Fruit fly (Drosophila melanogaster) whole organism, embryonic: ENCODE data around the gene CG7906.
A peak's percentile ranks its signal among the peaks of the same experiment; 100 is the strongest.

Experiments
- Asciz ChIP-seq: fragments of 200-800 bp; sonication (Bioruptor generic); optimal IDR thresholded peaks from 2 replicates; lab custom pipeline; 2017; ENCODE audit warnings: missing biosample characterization, mild to moderate bottlenecking, missing genetic modification characterization, missing genetic modification reagents
- CG10565 ChIP-seq: fragments of 200-800 bp; sonication (Bioruptor generic); optimal IDR thresholded peaks from 3 replicates; lab custom pipeline; 2016; ENCODE audit warnings: missing biosample characterization, mild to moderate bottlenecking, missing genetic modification characterization
- CG10979 ChIP-seq: fragments of 200-800 bp; sonication (Bioruptor generic); optimal IDR thresholded peaks from 2 replicates; lab custom pipeline; 2018; ENCODE audit warnings: missing biosample characterization, mild to moderate bottlenecking, missing genetic modification characterization, moderate library complexity
- CG11093 ChIP-seq: fragments of 200-800 bp; sonication (Bioruptor generic); IDR thresholded peaks from 3 replicates; pipeline ENCODE4 v1.3.6; 2022; ENCODE audit warnings: missing biosample characterization, missing genetic modification characterization
- CG11247 ChIP-seq: fragments of 200-800 bp; sonication (Bioruptor generic); IDR thresholded peaks from 2 replicates; pipeline ENCODE4 v1.3.6; 2022; ENCODE audit warnings: missing biosample characterization, missing genetic modification characterization
- CG11504 ChIP-seq: fragments of 200-800 bp; sonication (Bioruptor generic); optimal IDR thresholded peaks from 3 replicates; lab custom pipeline; 2019; ENCODE audit warnings: missing biosample characterization, mild to moderate bottlenecking, missing genetic modification characterization, moderate library complexity
- CG12659 ChIP-seq: fragments of 200-800 bp; sonication (Bioruptor generic); optimal IDR thresholded peaks from 3 replicates; lab custom pipeline; 2017; ENCODE audit warnings: mild to moderate bottlenecking, missing biosample characterization, missing genetic modification reagents, missing genetic modification characterization
- CG13296 ChIP-seq: fragments of 200-800 bp; sonication (Bioruptor generic); optimal IDR thresholded peaks from 3 replicates; lab custom pipeline; 2018; ENCODE audit warnings: missing biosample characterization, mild to moderate bottlenecking, missing genetic modification characterization
- CG13424 ChIP-seq: fragments of 200-800 bp; sonication (Bioruptor generic); optimal IDR thresholded peaks from 2 replicates; lab custom pipeline; 2019; ENCODE audit warnings: missing biosample characterization, mild to moderate bottlenecking, missing genetic modification characterization, moderate library complexity
- CG14667 ChIP-seq: fragments of 200-800 bp; sonication (Bioruptor generic); IDR thresholded peaks from 2 replicates; pipeline ENCODE4 v1.3.6; 2022; ENCODE audit warnings: missing biosample characterization, missing genetic modification characterization
- CG16779 ChIP-seq: fragments of 200-800 bp; sonication (Bioruptor generic); IDR thresholded peaks from 2 replicates; pipeline ENCODE4 v1.3.6; 2022; ENCODE audit warnings: missing biosample characterization, missing genetic modification characterization
- CG17612 ChIP-seq: fragments of 200-800 bp; sonication (Bioruptor generic); IDR thresholded peaks from 2 replicates; pipeline ENCODE4 v1.3.6; 2022; ENCODE audit warnings: missing biosample characterization, missing genetic modification characterization
- CG18599 ChIP-seq: fragments of 200-800 bp; sonication (Bioruptor generic); optimal IDR thresholded peaks from 3 replicates; lab custom pipeline; 2017; ENCODE audit warnings: missing biosample characterization, missing genetic modification characterization, mild to moderate bottlenecking, moderate library complexity, missing genetic modification reagents
- CG3726 ChIP-seq: fragments of 200-800 bp; sonication (Bioruptor generic); IDR thresholded peaks from 3 replicates; pipeline ENCODE4, ENCODE4 v1.3.6; 2022; ENCODE audit warnings: missing biosample characterization, missing genetic modification characterization
- CG4707 ChIP-seq: fragments of 200-800 bp; sonication (Bioruptor generic); optimal IDR thresholded peaks from 2 replicates; lab custom pipeline; 2018; ENCODE audit warnings: missing biosample characterization, mild to moderate bottlenecking, missing genetic modification characterization, moderate library complexity
- CG7839 ChIP-seq: fragments of 200-800 bp; sonication (Bioruptor generic); optimal IDR thresholded peaks from 3 replicates; lab custom pipeline; 2018; ENCODE audit warnings: missing biosample characterization, mild to moderate bottlenecking, missing genetic modification characterization, moderate library complexity
- CG8388 ChIP-seq: fragments of 200-800 bp; sonication (Bioruptor generic); optimal IDR thresholded peaks from 2 replicates; lab custom pipeline; 2019; ENCODE audit warnings: missing biosample characterization, mild to moderate bottlenecking, missing genetic modification characterization, moderate library complexity
- Deaf1 ChIP-seq: fragments of 200-800 bp; optimal IDR thresholded peaks from 3 replicates; lab custom pipeline; 2019; ENCODE audit warnings: missing biosample characterization, mild to moderate bottlenecking, missing genetic modification characterization, moderate library complexity
- E2f2 ChIP-seq: fragments of 200-800 bp; sonication (Bioruptor generic); IDR thresholded peaks from 2 replicates; pipeline ENCODE4 v1.3.6; 2022; ENCODE audit warnings: missing biosample characterization, missing genetic modification characterization
- ERR ChIP-seq: fragments of 200-800 bp; sonication (Bioruptor generic); optimal IDR thresholded peaks from 2 replicates; lab custom pipeline; 2016; ENCODE audit warnings: missing biosample characterization, missing genetic modification characterization
- Elba2 ChIP-seq: fragments of 200-800 bp; sonication (Bioruptor generic); optimal IDR thresholded peaks from 3 replicates; lab custom pipeline; 2016; ENCODE audit warnings: missing biosample characterization, missing genetic modification characterization
- H15 ChIP-seq: fragments of 200-800 bp; sonication (Bioruptor generic); IDR thresholded peaks from 3 replicates; pipeline ENCODE4 v1.3.6; 2022; ENCODE audit warnings: missing biosample characterization, missing genetic modification characterization
- Hr3 ChIP-seq: fragments of 200-800 bp; sonication (Bioruptor generic); optimal IDR thresholded peaks from 3 replicates; lab custom pipeline; 2016; ENCODE audit warnings: missing biosample characterization, missing genetic modification characterization
- Hr51 ChIP-seq, 2 experiments: fragments of 200-800 bp; sonication (Bioruptor generic); optimal IDR thresholded peaks; 2 replicates in 1 of 2; 3 replicates in 1 of 2; lab custom pipeline; 2016 to 2018; ENCODE audit warnings: missing biosample characterization in 2 of 2, missing genetic modification characterization in 2 of 2, mild to moderate bottlenecking in 1 of 2, moderate library complexity in 1 of 2
- Med ChIP-seq: fragments of 200-800 bp; sonication (Bioruptor generic); peaks from one replicate; lab custom pipeline; 2016; ENCODE audit warnings: missing biosample characterization, missing genetic modification characterization, mild to moderate bottlenecking, inconsistent platforms, moderate library complexity
- Mes4 ChIP-seq: fragments of 200-800 bp; sonication (Bioruptor generic); optimal IDR thresholded peaks from 2 replicates; lab custom pipeline; 2016; ENCODE audit warnings: missing biosample characterization, missing genetic modification characterization
- NC2β ChIP-seq: fragments of 200-800 bp; sonication (Bioruptor generic); optimal IDR thresholded peaks from 2 replicates; lab custom pipeline; 2016; ENCODE audit warnings: missing biosample characterization, missing genetic modification characterization
- Oaz ChIP-seq: fragments of 200-800 bp; sonication (Bioruptor generic); IDR thresholded peaks from 2 replicates; pipeline ENCODE4 v1.3.6; 2022; ENCODE audit warnings: missing biosample characterization, missing genetic modification characterization
- Scr ChIP-seq: fragments of 200-800 bp; sonication (Bioruptor generic); IDR thresholded peaks from 2 replicates; pipeline ENCODE4 v1.3.6; 2022; ENCODE audit warnings: missing biosample characterization, missing genetic modification characterization; ENCODE audit not compliant: partially characterized antibody
- Sin3A ChIP-seq: fragments of >200 bp; optimal IDR thresholded peaks from 2 replicates; lab custom pipeline; 2018
- Sry-β ChIP-seq: fragments of 200-800 bp; sonication (Bioruptor generic); optimal IDR thresholded peaks from 2 replicates; lab custom pipeline; 2018; ENCODE audit warnings: missing biosample characterization, mild to moderate bottlenecking, missing genetic modification characterization, moderate library complexity
- Stat92E ChIP-seq, 3 experiments: fragments of >200 bp in 2 of 3; fragments of 200-800 bp in 1 of 3; sonication (Bioruptor generic) in 1 of 3; optimal IDR thresholded peaks; 2 replicates each; lab custom pipeline; 2017 to 2019; ENCODE audit warnings: missing biosample characterization in 3 of 3, missing genetic modification characterization in 3 of 3, mild to moderate bottlenecking in 1 of 3, moderate library complexity in 1 of 3
- TFAM ChIP-seq: fragments of 200-800 bp; sonication (Bioruptor generic); optimal IDR thresholded peaks from 2 replicates; lab custom pipeline; 2017; ENCODE audit warnings: missing biosample characterization, missing genetic modification characterization, inconsistent platforms
- Usf ChIP-seq: fragments of 200-800 bp; sonication (Bioruptor generic); optimal IDR thresholded peaks from 2 replicates; lab custom pipeline; 2017; ENCODE audit warnings: missing genotype, missing biosample characterization, missing genetic modification characterization
- Vsx1 ChIP-seq: fragments of 200-800 bp; sonication (Bioruptor generic); optimal IDR thresholded peaks from 2 replicates; lab custom pipeline; 2017; ENCODE audit warnings: missing biosample characterization, mild to moderate bottlenecking, missing genetic modification characterization, missing genetic modification reagents
- abd-A ChIP-seq: fragments of 200-800 bp; sonication (Bioruptor generic); optimal IDR thresholded peaks from 3 replicates; lab custom pipeline; 2019; ENCODE audit warnings: missing biosample characterization, mild to moderate bottlenecking, missing genetic modification characterization, moderate library complexity
- croc ChIP-seq: fragments of 200-800 bp; sonication (Bioruptor generic); conservative IDR thresholded peaks from 3 replicates; pipeline ENCODE4 v1.3.6; 2022; ENCODE audit warnings: missing biosample characterization, missing genetic modification characterization
- danr ChIP-seq: fragments of 200-800 bp; sonication (Bioruptor generic); IDR thresholded peaks from 2 replicates; pipeline ENCODE4 v1.3.6; 2022; ENCODE audit warnings: missing biosample characterization, missing genetic modification characterization
- fd64A ChIP-seq: fragments of 200-800 bp; sonication (Bioruptor generic); optimal IDR thresholded peaks from 3 replicates; lab custom pipeline; 2018; ENCODE audit warnings: missing biosample characterization, mild to moderate bottlenecking, missing genetic modification characterization
- gcm2 ChIP-seq: fragments of 200-800 bp; sonication (Bioruptor generic); optimal IDR thresholded peaks from 2 replicates; lab custom pipeline; 2016; ENCODE audit warnings: missing biosample characterization, missing genetic modification characterization
- jigr1 ChIP-seq: fragments of 200-800 bp; sonication (Bioruptor generic); IDR thresholded peaks from 3 replicates; pipeline ENCODE4 v1.3.6; 2022; ENCODE audit warnings: missing biosample characterization, missing genetic modification characterization
- lilli ChIP-seq: fragments of 200-800 bp; sonication (Bioruptor generic); optimal IDR thresholded peaks from 3 replicates; lab custom pipeline; 2016; ENCODE audit warnings: missing biosample characterization, missing genetic modification characterization
- mirr ChIP-seq: fragments of 200-800 bp; sonication (Bioruptor generic); optimal IDR thresholded peaks from 3 replicates; lab custom pipeline; 2018; ENCODE audit warnings: missing biosample characterization, mild to moderate bottlenecking, missing genetic modification characterization
- salm ChIP-seq: fragments of 200-800 bp; sonication (Bioruptor generic); optimal IDR thresholded peaks from 2 replicates; lab custom pipeline; 2018; ENCODE audit warnings: missing biosample characterization, mild to moderate bottlenecking, missing genetic modification characterization
- so ChIP-seq: fragments of 200-800 bp; sonication (Bioruptor generic); IDR thresholded peaks from 3 replicates; pipeline ENCODE4 v1.3.6; 2022; ENCODE audit warnings: missing biosample characterization, missing genetic modification characterization
- tgo ChIP-seq: fragments of 200-800 bp; sonication (Bioruptor generic); IDR thresholded peaks from 3 replicates; pipeline ENCODE4 v1.3.6; 2022; ENCODE audit warnings: missing biosample characterization, missing genetic modification characterization
- toy ChIP-seq: fragments of 200-800 bp; sonication (Bioruptor generic); IDR thresholded peaks from 2 replicates; pipeline ENCODE4 v1.3.6; 2022; ENCODE audit warnings: missing biosample characterization, missing genetic modification characterization
- vvl ChIP-seq: fragments of 200-800 bp; sonication (Bioruptor generic); IDR thresholded peaks from 2 replicates; pipeline ENCODE4 v1.3.6; 2022; ENCODE audit warnings: missing biosample characterization, missing genetic modification characterization
- yki ChIP-seq: fragments of >200 bp; optimal IDR thresholded peaks from 3 replicates; lab custom pipeline; 2018
- zf30C ChIP-seq: fragments of 200-800 bp; sonication (Bioruptor generic); optimal IDR thresholded peaks from 3 replicates; lab custom pipeline; 2018; ENCODE audit warnings: missing biosample characterization, mild to moderate bottlenecking, missing genetic modification characterization

The CG7906 gene

dm6 chr3L:14204659-14205568 is 31.5 kb upstream of the CG7906 start (continued):
- TF ChIP-seq TFAM (GFP tag; lab: Kevin White, UChicago) (no peak), CG11504 (tag; lab: Kevin White, UChicago) (peak; percentile 61), CG13424 (tag; lab: Kevin White, UChicago) (peak; percentile 55), Hr51 (GFP tag; optimal IDR thresholded peaks at IDR 0.05; lab: Kevin White, UChicago) (peak in 1 of 2 experiments; percentile 47), fd64A (GFP tag; lab: Kevin White, UChicago) (no peak), CG10565 (GFP tag; lab: Kevin White, UChicago) (no peak), tgo (GFP tag; lab: Robert Waterston, UW) (peak; percentile 43; the same call in 1 of the 3 replicates), lilli (GFP tag; lab: Kevin White, UChicago) (no peak), zf30C (GFP tag; lab: Kevin White, UChicago) (no peak), ERR (GFP tag; lab: Kevin White, UChicago) (no peak), yki (lab: Kevin White, UChicago) (no peak), CG12659 (peak; percentile 24), Mes4 (GFP tag; lab: Kevin White, UChicago) (no peak), CG4707 (GFP tag; lab: Kevin White, UChicago) (no peak), Deaf1 (tag; lab: Kevin White, UChicago) (no peak), CG7839 (tag; lab: Kevin White, UChicago) (peak; percentile 64), CG17612 (GFP tag; lab: Robert Waterston, UW) (no peak), jigr1 (GFP tag; lab: Robert Waterston, UW) (no peak), CG14667 (no peak), Sry-β (GFP tag; lab: Kevin White, UChicago) (no peak), mirr (GFP tag; lab: Kevin White, UChicago) (no peak), toy (GFP tag; lab: Robert Waterston, UW) (no peak), CG18599 (peak; percentile 32), Elba2 (GFP tag; lab: Kevin White, UChicago) (no peak), abd-A (tag; lab: Kevin White, UChicago) (peak; percentile 39), salm (no peak), Asciz (GFP tag; lab: Kevin White, UChicago) (no peak), Sin3A (no peak), NC2β (no peak), CG11093 (GFP tag; lab: Robert Waterston, UW) (no peak), Oaz (GFP tag; lab: Robert Waterston, UW) (no peak), Stat92E (GFP tag; optimal IDR thresholded peaks at IDR 0.05; lab: Kevin White, UChicago) (no peak), Vsx1 (GFP tag; lab: Kevin White, UChicago) (no peak), vvl (GFP tag; lab: Robert Waterston, UW) (peak; percentile 36; the same call in 1 of the 2 replicates), Hr3 (peak; percentile 48), gcm2 (GFP tag; lab: Kevin White, UChicago) (no peak), CG10979 (tag; lab: Kevin White, UChicago) (peak; percentile 35), CG13296 (GFP tag; lab: Kevin White, UChicago) (no peak), CG8388 (GFP tag; lab: Kevin White, UChicago) (peak; percentile 11), E2f2 (GFP tag; lab: Robert Waterston, UW) (0 out of 2 replicates have a peak, but pooled peaks have one; percentile 24), croc (no peak), so (GFP tag; lab: Robert Waterston, UW) (no peak), H15 (GFP tag; lab: Robert Waterston, UW) (no peak), Med (no peak), danr (GFP tag; lab: Robert Waterston, UW) (no peak), Usf (no peak), CG16779 (no peak), CG3726 (GFP tag; lab: Robert Waterston, UW) (no peak), CG11247 (no peak), Scr (GFP tag; lab: Robert Waterston, UW) (no peak)
